Fruit fly (Drosophila melanogaster) whole organism, embryonic: Measurements from ENCODE around the gene RpS20.

Experiments
- Asciz ChIP-seq: fragments of 200-800 bp; sonication (Bioruptor generic); optimal IDR thresholded peaks from 2 replicates; lab custom pipeline; 2017; ENCODE audit warnings: missing biosample characterization, mild to moderate bottlenecking, missing genetic modification characterization, missing genetic modification reagents
- B-H2 ChIP-seq: fragments of 200-800 bp; sonication (Bioruptor generic); optimal IDR thresholded peaks from 2 replicates; lab custom pipeline; 2018; ENCODE audit warnings: missing biosample characterization, mild to moderate bottlenecking, missing genetic modification characterization
- CG11093 ChIP-seq: fragments of 200-800 bp; sonication (Bioruptor generic); IDR thresholded peaks from 3 replicates; pipeline ENCODE4 v1.3.6; 2022; ENCODE audit warnings: missing biosample characterization, missing genetic modification characterization
- CG11695 ChIP-seq: fragments of 200-800 bp; sonication (Bioruptor generic); IDR thresholded peaks from 3 replicates; pipeline ENCODE4 v1.3.6; 2022; ENCODE audit warnings: missing biosample characterization, missing genetic modification characterization
- CG13424 ChIP-seq: fragments of 200-800 bp; sonication (Bioruptor generic); optimal IDR thresholded peaks from 2 replicates; lab custom pipeline; 2019; ENCODE audit warnings: missing biosample characterization, mild to moderate bottlenecking, missing genetic modification characterization, moderate library complexity
- CG15269 ChIP-seq: fragments of 200-800 bp; sonication (Bioruptor generic); optimal IDR thresholded peaks from 2 replicates; lab custom pipeline; 2018; ENCODE audit warnings: missing biosample characterization, mild to moderate bottlenecking, missing genetic modification characterization, moderate library complexity
- CG1529 ChIP-seq: fragments of 200-800 bp; sonication (Bioruptor generic); optimal IDR thresholded peaks from 3 replicates; lab custom pipeline; 2018; ENCODE audit warnings: missing biosample characterization, missing genetic modification characterization
- CG16813 ChIP-seq: fragments of 200-800 bp; sonication (Bioruptor generic); IDR thresholded peaks from 3 replicates; pipeline ENCODE4 v1.3.6; 2022; ENCODE audit warnings: missing biosample characterization, missing genetic modification characterization; ENCODE audit not compliant: partially characterized antibody
- CG17385 ChIP-seq: fragments of 200-800 bp; sonication (Bioruptor generic); optimal IDR thresholded peaks from 3 replicates; lab custom pipeline; 2018; ENCODE audit warnings: missing biosample characterization, mild to moderate bottlenecking, missing genetic modification characterization
- CG30403 ChIP-seq: fragments of 200-800 bp; sonication (Bioruptor generic); optimal IDR thresholded peaks from 3 replicates; lab custom pipeline; 2016; ENCODE audit warnings: missing biosample characterization, missing genetic modification characterization
- CG33213 ChIP-seq: fragments of 200-800 bp; sonication (Bioruptor generic); optimal IDR thresholded peaks from 3 replicates; lab custom pipeline; 2016; ENCODE audit warnings: missing biosample characterization, missing genetic modification characterization
- CG34376 ChIP-seq: fragments of 200-800 bp; sonication (Bioruptor generic); optimal IDR thresholded peaks from 2 replicates; lab custom pipeline; 2018; ENCODE audit warnings: missing biosample characterization, mild to moderate bottlenecking, missing genetic modification characterization
- CG42726 ChIP-seq: fragments of 200-800 bp; sonication (Bioruptor generic); IDR thresholded peaks from 2 replicates; pipeline ENCODE4 v1.3.6; 2022; ENCODE audit warnings: missing biosample characterization, missing genetic modification characterization; ENCODE audit not compliant: partially characterized antibody
- CG43689 ChIP-seq: fragments of 200-800 bp; sonication (Bioruptor generic); IDR thresholded peaks from 2 replicates; pipeline ENCODE4 v1.3.6; 2022; ENCODE audit warnings: missing biosample characterization, missing genetic modification characterization
- CG6854 ChIP-seq: fragments of 200-800 bp; sonication (Bioruptor generic); optimal IDR thresholded peaks from 3 replicates; lab custom pipeline; 2017; ENCODE audit warnings: missing biosample characterization, mild to moderate bottlenecking, missing genetic modification characterization
- CG8944 ChIP-seq: fragments of 200-800 bp; sonication (Bioruptor generic); optimal IDR thresholded peaks from 3 replicates; lab custom pipeline; 2016; ENCODE audit warnings: missing biosample characterization, missing genetic modification characterization
- CG9727 ChIP-seq: fragments of 200-800 bp; sonication (Bioruptor generic); optimal IDR thresholded peaks from 3 replicates; lab custom pipeline; 2017; ENCODE audit warnings: missing biosample characterization, mild to moderate bottlenecking, missing genetic modification characterization
- CG9876 ChIP-seq: fragments of 200-800 bp; sonication (Bioruptor generic); optimal IDR thresholded peaks from 2 replicates; lab custom pipeline; 2016; ENCODE audit warnings: missing biosample characterization, missing genetic modification characterization
- Camta ChIP-seq: fragments of 200-800 bp; sonication (Bioruptor generic); optimal IDR thresholded peaks from 2 replicates; lab custom pipeline; 2016; ENCODE audit warnings: missing biosample characterization, missing genetic modification characterization
- Gsc ChIP-seq: fragments of 200-800 bp; sonication (Bioruptor generic); IDR thresholded peaks from 2 replicates; pipeline ENCODE4 v1.3.6; 2022; ENCODE audit warnings: missing biosample characterization, missing genetic modification characterization
- Jarid2 ChIP-seq: fragments of 200-800 bp; sonication (Bioruptor generic); optimal IDR thresholded peaks from 3 replicates; lab custom pipeline; 2017; ENCODE audit warnings: mild to moderate bottlenecking, missing biosample characterization, missing genetic modification reagents, missing genetic modification characterization
- Rx ChIP-seq: fragments of 200-800 bp; sonication (Bioruptor generic); IDR thresholded peaks from 2 replicates; pipeline ENCODE4 v1.3.6; 2022; ENCODE audit warnings: missing biosample characterization, missing genetic modification characterization
- Sin3A ChIP-seq: fragments of >200 bp; optimal IDR thresholded peaks from 2 replicates; lab custom pipeline; 2018
- Stat92E ChIP-seq, 3 experiments: fragments of >200 bp in 2 of 3; fragments of 200-800 bp in 1 of 3; sonication (Bioruptor generic) in 1 of 3; optimal IDR thresholded peaks; 2 replicates each; lab custom pipeline; 2017 to 2019; ENCODE audit warnings: missing biosample characterization in 3 of 3, missing genetic modification characterization in 3 of 3, mild to moderate bottlenecking in 1 of 3, moderate library complexity in 1 of 3
- Tbp ChIP-seq: fragments of >200 bp; optimal IDR thresholded peaks from 2 replicates; lab custom pipeline; 2018; ENCODE audit warnings: missing biosample characterization, missing genetic modification characterization
- ato ChIP-seq: fragments of 200-800 bp; sonication (Bioruptor generic); IDR thresholded peaks from 2 replicates; pipeline ENCODE4 v1.3.6; 2022; ENCODE audit warnings: missing biosample characterization, missing genetic modification characterization; ENCODE audit not compliant: partially characterized antibody
- bigmax ChIP-seq: fragments of 200-800 bp; sonication (Bioruptor generic); optimal IDR thresholded peaks from 2 replicates; lab custom pipeline; 2018; ENCODE audit warnings: missing biosample characterization, mild to moderate bottlenecking, missing genetic modification characterization
- chn ChIP-seq: fragments of 200-800 bp; sonication (Bioruptor generic); optimal IDR thresholded peaks from 2 replicates; lab custom pipeline; 2016; ENCODE audit warnings: missing biosample characterization, missing genetic modification characterization
- corto ChIP-seq: fragments of 200-800 bp; sonication (Bioruptor generic); optimal IDR thresholded peaks from 2 replicates; lab custom pipeline; 2016; ENCODE audit warnings: missing biosample characterization, mild to moderate bottlenecking, missing genetic modification characterization, moderate library complexity
- fu2 ChIP-seq: fragments of 200-800 bp; sonication (Bioruptor generic); optimal IDR thresholded peaks from 2 replicates; lab custom pipeline; 2016; ENCODE audit warnings: missing biosample characterization, missing genetic modification characterization
- hbn ChIP-seq: fragments of 200-800 bp; sonication (Bioruptor generic); IDR thresholded peaks from 2 replicates; pipeline ENCODE4 v1.3.6; 2022; ENCODE audit warnings: missing biosample characterization, missing genetic modification characterization; ENCODE audit not compliant: partially characterized antibody
- kay ChIP-seq: fragments of 200-800 bp; sonication (Bioruptor generic); optimal IDR thresholded peaks from 2 replicates; lab custom pipeline; 2016; ENCODE audit warnings: missing biosample characterization, missing genetic modification characterization
- kni ChIP-seq: fragments of 200-800 bp; sonication (Bioruptor generic); optimal IDR thresholded peaks from 3 replicates; lab custom pipeline; 2017; ENCODE audit warnings: mild to moderate bottlenecking, missing biosample characterization, missing genetic modification reagents, missing genetic modification characterization
- knrl ChIP-seq: fragments of 200-800 bp; sonication (Bioruptor generic); IDR thresholded peaks from 3 replicates; pipeline ENCODE4 v1.3.6; 2022; ENCODE audit warnings: missing biosample characterization, missing genetic modification characterization; ENCODE audit not compliant: partially characterized antibody
- luna ChIP-seq: fragments of 200-800 bp; sonication (Bioruptor generic); optimal IDR thresholded peaks from 2 replicates; lab custom pipeline; 2016; ENCODE audit warnings: missing biosample characterization, missing genetic modification characterization
- maf-S ChIP-seq: fragments of 200-800 bp; sonication (Bioruptor generic); optimal IDR thresholded peaks from 2 replicates; lab custom pipeline; 2016; ENCODE audit warnings: missing biosample characterization, missing genetic modification characterization
- nerfin-1 ChIP-seq: fragments of 200-800 bp; sonication (Bioruptor generic); optimal IDR thresholded peaks from 3 replicates; lab custom pipeline; 2019; ENCODE audit warnings: missing biosample characterization, mild to moderate bottlenecking, missing genetic modification characterization, moderate library complexity
- nom ChIP-seq: fragments of 200-800 bp; sonication (Bioruptor generic); optimal IDR thresholded peaks from 2 replicates; lab custom pipeline; 2017; ENCODE audit warnings: missing biosample characterization, missing genetic modification characterization, mild to moderate bottlenecking, moderate library complexity, missing genetic modification reagents
- oc ChIP-seq: fragments of 200-800 bp; sonication (Bioruptor generic); optimal IDR thresholded peaks from 2 replicates; lab custom pipeline; 2018; ENCODE audit warnings: missing biosample characterization, mild to moderate bottlenecking, missing genetic modification characterization, moderate library complexity
- pros ChIP-seq: fragments of 200-800 bp; sonication (Bioruptor generic); optimal IDR thresholded peaks from 3 replicates; lab custom pipeline; 2019; ENCODE audit warnings: missing biosample characterization, mild to moderate bottlenecking, missing genetic modification characterization, moderate library complexity
- sens ChIP-seq: fragments of 200-800 bp; sonication (Bioruptor generic); peaks from one replicate; lab custom pipeline; 2016; ENCODE audit warnings: missing biosample characterization, missing genetic modification characterization
- sisA ChIP-seq: fragments of 200-800 bp; sonication (Bioruptor generic); IDR thresholded peaks from 2 replicates; pipeline ENCODE4 v1.3.6; 2022; ENCODE audit warnings: missing biosample characterization, missing genetic modification characterization
- sna ChIP-seq: fragments of 200-800 bp; sonication (Bioruptor generic); IDR thresholded peaks from 2 replicates; pipeline ENCODE4 v1.3.6; 2022; ENCODE audit warnings: missing biosample characterization, missing genetic modification characterization; ENCODE audit not compliant: partially characterized antibody
- stwl ChIP-seq: fragments of 200-800 bp; sonication (Bioruptor generic); optimal IDR thresholded peaks from 3 replicates; lab custom pipeline; 2018; ENCODE audit warnings: missing biosample characterization, mild to moderate bottlenecking, missing genetic modification characterization, moderate library complexity
- tll ChIP-seq, 2 experiments: fragments of 200-800 bp in 1 of 2; fragments of >200 bp in 1 of 2; sonication (Bioruptor generic) in 1 of 2; optimal IDR thresholded peaks; 2 replicates each; lab custom pipeline; 2017 to 2019; ENCODE audit warnings: missing biosample characterization in 2 of 2, missing genetic modification characterization in 2 of 2, mild to moderate bottlenecking in 1 of 2, moderate library complexity in 1 of 2
- usp ChIP-seq: fragments of >200 bp; optimal IDR thresholded peaks from 2 replicates; lab custom pipeline; 2017; ENCODE audit warnings: missing biosample characterization, missing genetic modification characterization
- vfl ChIP-seq: fragments of 200-800 bp; sonication (Bioruptor generic); optimal IDR thresholded peaks from 2 replicates; lab custom pipeline; 2016; ENCODE audit warnings: missing biosample characterization, missing genetic modification characterization
- zen ChIP-seq: fragments of 200-800 bp; sonication (Bioruptor generic); optimal IDR thresholded peaks from 3 replicates; lab custom pipeline; 2018; ENCODE audit warnings: missing biosample characterization, mild to moderate bottlenecking, missing genetic modification characterization, moderate library complexity
- zfh1 ChIP-seq: fragments of 200-800 bp; sonication (Bioruptor generic); IDR thresholded peaks from 3 replicates; pipeline ENCODE4 v1.3.6; 2022; ENCODE audit warnings: missing biosample characterization, missing genetic modification characterization

Gene RpS20

dm6 chr3R:20821815-20822375, at the start of gene RpS20, which contains the start of gene CG17271 (continued):
- no peak for TF ChIP-seq corto
- peak; percentile 63 for TF ChIP-seq kni (GFP tag; lab: Kevin White, UChicago)
- peak; percentile 75 for TF ChIP-seq CG43689
- TF ChIP-seq Jarid2 (GFP tag; lab: Kevin White, UChicago): peak; percentile 66
- TF ChIP-seq hbn: 0 out of 2 replicates have a peak, but pooled peaks have one; percentile 32
- TF ChIP-seq CG34376 (GFP tag; lab: Kevin White, UChicago): peak; percentile 90
- TF ChIP-seq CG1529 (GFP tag; lab: Kevin White, UChicago): peak; percentile 76
- TF ChIP-seq pros: no peak
- no peak for TF ChIP-seq CG16813 (GFP tag; lab: Robert Waterston, UW)
- TF ChIP-seq CG13424 (tag; lab: Kevin White, UChicago): peak; percentile 94
- TF ChIP-seq knrl (GFP tag; lab: Robert Waterston, UW): peak; percentile 58; the same call in 1 of the 3 replicates
- peak; percentile 95 for TF ChIP-seq CG9876 (GFP tag; lab: Kevin White, UChicago)
- no peak for TF ChIP-seq Gsc (GFP tag; lab: Robert Waterston, UW)
- peak; percentile 91 for TF ChIP-seq CG9727
- peak; percentile 14 to 67 for TF ChIP-seq tll (GFP tag; optimal IDR thresholded peaks at IDR 0.05; lab: Kevin White, UChicago)
- TF ChIP-seq oc (tag; lab: Kevin White, UChicago): peak; percentile 75
- peak; percentile 68 for TF ChIP-seq stwl
- peak; percentile 79 for TF ChIP-seq CG11093
- peak; percentile 99 for TF ChIP-seq sens
- peak; percentile 87 for TF ChIP-seq Rx (GFP tag; lab: Robert Waterston, UW)
- peak; percentile 96 for TF ChIP-seq Camta (GFP tag; lab: Kevin White, UChicago)
- TF ChIP-seq ato: no peak
- TF ChIP-seq nerfin-1 (tag; lab: Kevin White, UChicago): peak; percentile 83
- peak in 1 of 3 experiments; percentile 56 for TF ChIP-seq Stat92E (GFP tag; optimal IDR thresholded peaks at IDR 0.05; lab: Kevin White, UChicago)
- peak; percentile 90 for TF ChIP-seq luna (GFP tag; lab: Kevin White, UChicago)
- peak; percentile 83 for TF ChIP-seq CG15269 (tag; lab: Kevin White, UChicago)
- TF ChIP-seq sisA (GFP tag; lab: Robert Waterston, UW): peak; percentile 92
- peak; percentile 66 for TF ChIP-seq CG6854 (GFP tag; lab: Kevin White, UChicago)
- peak; percentile 98 for TF ChIP-seq CG17385
- TF ChIP-seq CG11695 (GFP tag; lab: Robert Waterston, UW): peak; percentile 92
- TF ChIP-seq zfh1 (GFP tag; lab: Robert Waterston, UW): peak; percentile 91
- peak; percentile 91 for TF ChIP-seq vfl (GFP tag; lab: Kevin White, UChicago)
- peak; percentile 90 for TF ChIP-seq B-H2 (GFP tag; lab: Kevin White, UChicago)
- no peak for TF ChIP-seq usp (GFP tag; lab: Kevin White, UChicago)
- TF ChIP-seq chn (GFP tag; lab: Kevin White, UChicago): peak; percentile 93
- peak; percentile 94 for TF ChIP-seq fu2
- TF ChIP-seq CG8944 (GFP tag; lab: Kevin White, UChicago): peak; percentile 96
- TF ChIP-seq Tbp: peak; percentile 22
- peak; percentile 99 for TF ChIP-seq Sin3A (lab: Kevin White, UChicago)
- no peak for TF ChIP-seq CG42726 (GFP tag; lab: Robert Waterston, UW)
- peak; percentile 99 for TF ChIP-seq bigmax (GFP tag; lab: Kevin White, UChicago)
- TF ChIP-seq CG33213 (GFP tag; lab: Kevin White, UChicago): peak; percentile 96
- TF ChIP-seq nom (GFP tag; lab: Kevin White, UChicago): peak; percentile 75
- TF ChIP-seq CG30403 (GFP tag; lab: Kevin White, UChicago): peak; percentile 96
- peak; percentile 88 for TF ChIP-seq zen (tag; lab: Kevin White, UChicago)
- no peak for TF ChIP-seq sna (GFP tag; lab: Robert Waterston, UW)
- TF ChIP-seq Asciz: peak; percentile 72
- peak; percentile 89 for TF ChIP-seq kay (GFP tag; lab: Kevin White, UChicago)
- TF ChIP-seq maf-S (GFP tag; lab: Kevin White, UChicago): peak; percentile 90
